Fruit fly (Drosophila melanogaster): ENCODE data around the gene CG46306.

- peak; percentile 0 for TF ChIP-seq CG31627 (GFP tag; optimal IDR thresholded peaks at IDR 0.05)
- no peak for TF ChIP-seq eg (GFP tag; IDR thresholded peaks at IDR 0.05)
- no peak for TF ChIP-seq CG1621 (tag; optimal IDR thresholded peaks at IDR 0.05)
- TF ChIP-seq CG3032 (tag; optimal IDR thresholded peaks at IDR 0.05): no peak
- no peak for TF ChIP-seq CG6854 (GFP tag; optimal IDR thresholded peaks at IDR 0.05)
- no peak for TF ChIP-seq Met (GFP tag; optimal IDR thresholded peaks at IDR 0.05)
- TF ChIP-seq CG11902 (GFP tag; optimal IDR thresholded peaks at IDR 0.05): no peak
- no peak for TF ChIP-seq Lpt (GFP tag; optimal IDR thresholded peaks at IDR 0.05)
- no peak for TF ChIP-seq CG11294 (GFP tag; IDR thresholded peaks at IDR 0.05)
- TF ChIP-seq CG4318 (GFP tag; optimal IDR thresholded peaks at IDR 0.05): no peak
Measured at dm6 chrX:16787416-16787900, 47.9 kb downstream of the CG46306 start.
